Worm (Caenorhabditis elegans) whole organism, L1 larva: ENCODE results near the gene sos-1.

ENCODE experiments used
- C16A3.4 ChIP-seq: fragments of 150-350 bp; optimal IDR thresholded peaks from 2 replicates; lab custom pipeline; 2014; ENCODE audit warnings: missing biosample characterization, missing genetic modification characterization
- C34B4.2 ChIP-seq: sonication (generic microtip); optimal IDR thresholded peaks from 2 replicates; lab custom pipeline; 2017; ENCODE audit warnings: mild to moderate bottlenecking, missing genetic modification characterization, missing compliant biosample characterization
- F16B12.6 ChIP-seq: fragments of 150-350 bp; optimal IDR thresholded peaks from 2 replicates; lab custom pipeline; 2014; ENCODE audit warnings: missing biosample characterization, missing genetic modification characterization
- Y116A8C.19 ChIP-seq: sonication (generic microtip); optimal IDR thresholded peaks from 2 replicates; lab custom pipeline; 2016; ENCODE audit warnings: missing compliant biosample characterization, missing genetic modification characterization, borderline replicate concordance
- aly-2 ChIP-seq: fragments of 150-350 bp; optimal IDR thresholded peaks from 2 replicates; lab custom pipeline; 2014; ENCODE audit warnings: missing biosample characterization, missing genetic modification characterization
- ama-1 ChIP-seq: fragments of 150-350 bp; optimal IDR thresholded peaks from 2 replicates; lab custom pipeline; 2014
- blmp-1 ChIP-seq: fragments of 150-350 bp; optimal IDR thresholded peaks from 2 replicates; lab custom pipeline; 2014; ENCODE audit warnings: missing biosample characterization, missing genetic modification characterization
- ceh-8 ChIP-seq: fragments of 200-800 bp; sonication (Bioruptor generic); optimal IDR thresholded peaks from 2 replicates; lab custom pipeline; 2018; ENCODE audit warnings: mild to moderate bottlenecking, missing genetic modification characterization, moderate library complexity, missing compliant biosample characterization
- ceh-82 ChIP-seq, 3 experiments: fragments of 150-350 bp in 1 of 3; sonication (generic microtip) in 2 of 3; optimal IDR thresholded peaks; 2 replicates each; lab custom pipeline; 2014 to 2017; ENCODE audit warnings: missing biosample characterization in 3 of 3, missing genetic modification characterization in 3 of 3
- ceh-90 ChIP-seq: sonication (generic microtip); optimal IDR thresholded peaks from 2 replicates; lab custom pipeline; 2016; ENCODE audit warnings: missing genetic modification characterization, missing compliant biosample characterization
- ces-1 ChIP-seq: fragments of 150-350 bp; optimal IDR thresholded peaks from 2 replicates; lab custom pipeline; 2014; ENCODE audit warnings: missing biosample characterization, missing genetic modification reagents, missing genetic modification characterization
- dpl-1 ChIP-seq, 3 experiments: fragments of 150-350 bp in 2 of 3; sonication (generic microtip) in 1 of 3; optimal IDR thresholded peaks; 2 replicates each; lab custom pipeline; 2014 to 2017; ENCODE audit warnings: missing biosample characterization in 3 of 3, missing genetic modification characterization in 3 of 3, missing genetic modification reagents in 3 of 3
- dsc-1 ChIP-seq: sonication (generic microtip); optimal IDR thresholded peaks from 2 replicates; lab custom pipeline; 2016; ENCODE audit warnings: mild to moderate bottlenecking, missing genetic modification characterization, missing compliant biosample characterization
- efl-1 ChIP-seq, 4 experiments: fragments of 150-350 bp; optimal IDR thresholded peaks in 3 of 4; peaks in 1 of 4; 1 replicate in 1 of 4; 2 replicates in 3 of 4; lab custom pipeline; 2014; ENCODE audit warnings: missing biosample characterization in 2 of 4, missing genetic modification characterization in 2 of 4, missing genetic modification reagents in 2 of 4
- egl-13 ChIP-seq: sonication (generic microtip); optimal IDR thresholded peaks from 2 replicates; lab custom pipeline; 2016; ENCODE audit warnings: missing genotype, missing genetic modification reagents, missing genetic modification characterization, missing compliant biosample characterization
- elt-3 ChIP-seq, 6 experiments: fragments of 150-350 bp in 1 of 6; sonication (generic microtip); optimal IDR thresholded peaks; 2 replicates each; lab custom pipeline; 2017 to 2018; ENCODE audit warnings: missing biosample characterization in 6 of 6, missing genetic modification characterization in 6 of 6, inconsistent platforms in 1 of 6
- ets-5 ChIP-seq: fragments of 200-800 bp; sonication (Bioruptor generic); IDR thresholded peaks from 2 replicates; pipeline ENCODE4 v1.3.6; 2022; ENCODE audit warnings: missing genetic modification characterization, missing compliant biosample characterization
- fkh-10 ChIP-seq: sonication (generic microtip); optimal IDR thresholded peaks from 2 replicates; lab custom pipeline; 2017; ENCODE audit warnings: missing biosample characterization, missing genetic modification reagents, missing genetic modification characterization
- fkh-8 ChIP-seq: sonication (generic microtip); optimal IDR thresholded peaks from 2 replicates; lab custom pipeline; 2016; ENCODE audit warnings: mild to moderate bottlenecking, missing genetic modification characterization, missing compliant biosample characterization
- grh-1 ChIP-seq: fragments of 200-800 bp; sonication (Bioruptor generic); IDR thresholded peaks from 2 replicates; pipeline ENCODE4 v1.3.6; 2022; ENCODE audit warnings: missing genetic modification reagents, missing genetic modification characterization, missing compliant biosample characterization
- irx-1 ChIP-seq: sonication (generic microtip); optimal IDR thresholded peaks from 2 replicates; lab custom pipeline; 2016; ENCODE audit warnings: missing genetic modification characterization, missing compliant biosample characterization
- lin-13 ChIP-seq: fragments of 150-350 bp; optimal IDR thresholded peaks from 2 replicates; lab custom pipeline; 2014; ENCODE audit warnings: missing biosample characterization, missing genetic modification reagents, missing genetic modification characterization
- lin-35 ChIP-seq, 2 experiments: fragments of 150-350 bp; optimal IDR thresholded peaks; 2 replicates each; lab custom pipeline; 2014; ENCODE audit warnings: missing biosample characterization in 2 of 2, missing genetic modification characterization in 2 of 2, missing genetic modification reagents in 2 of 2
- lin-39 ChIP-seq: fragments of 150-350 bp; optimal IDR thresholded peaks from 2 replicates; lab custom pipeline; 2014; ENCODE audit warnings: missing biosample characterization, missing genetic modification reagents, missing genetic modification characterization
- lir-3 ChIP-seq: sonication (generic microtip); optimal IDR thresholded peaks from 2 replicates; lab custom pipeline; 2016; ENCODE audit warnings: mild to moderate bottlenecking, missing genetic modification characterization, moderate library complexity, missing compliant biosample characterization; ENCODE audit not compliant: poor library complexity
- lsy-2 ChIP-seq, 2 experiments: fragments of 150-350 bp; optimal IDR thresholded peaks; 2 replicates each; lab custom pipeline; 2014; ENCODE audit warnings: missing biosample characterization in 2 of 2, missing genetic modification characterization in 2 of 2
- mdl-1 ChIP-seq, 2 experiments: fragments of 150-350 bp; optimal IDR thresholded peaks; 2 replicates each; lab custom pipeline; 2014 to 2017; ENCODE audit warnings: missing biosample characterization in 2 of 2, missing genetic modification characterization in 2 of 2, inconsistent platforms in 1 of 2
- mep-1 ChIP-seq: fragments of 150-350 bp; optimal IDR thresholded peaks from 2 replicates; lab custom pipeline; 2014; ENCODE audit warnings: missing biosample characterization, missing genetic modification characterization
- nhr-12 ChIP-seq: sonication (generic microtip); optimal IDR thresholded peaks from 2 replicates; lab custom pipeline; 2017; ENCODE audit warnings: missing biosample characterization, missing genetic modification characterization
- nhr-20 ChIP-seq: sonication (generic microtip); optimal IDR thresholded peaks from 2 replicates; lab custom pipeline; 2016; ENCODE audit warnings: mild to moderate bottlenecking, missing genetic modification characterization, missing compliant biosample characterization
- nhr-47 ChIP-seq: sonication (generic microtip); optimal IDR thresholded peaks from 2 replicates; lab custom pipeline; 2016; ENCODE audit warnings: mild to moderate bottlenecking, missing genetic modification characterization, moderate library complexity, missing compliant biosample characterization
- nhr-71 ChIP-seq: sonication (generic microtip); optimal IDR thresholded peaks from 2 replicates; lab custom pipeline; 2016; ENCODE audit warnings: mild to moderate bottlenecking, missing genetic modification characterization, moderate library complexity, missing compliant biosample characterization
- nhr-77 ChIP-seq: fragments of 150-350 bp; optimal IDR thresholded peaks from 2 replicates; lab custom pipeline; 2014; ENCODE audit warnings: missing biosample characterization, missing genetic modification characterization
- nhr-84 ChIP-seq: sonication (generic microtip); optimal IDR thresholded peaks from 2 replicates; lab custom pipeline; 2017; ENCODE audit warnings: missing biosample characterization, missing genetic modification characterization
- nhr-85 ChIP-seq: sonication (generic microtip); peaks from one replicate; lab custom pipeline; 2016; ENCODE audit warnings: missing genetic modification characterization, inconsistent platforms, missing compliant biosample characterization
- pag-3 ChIP-seq: sonication (generic microtip); optimal IDR thresholded peaks from 2 replicates; lab custom pipeline; 2017; ENCODE audit warnings: missing genetic modification characterization, mild to moderate bottlenecking, missing compliant biosample characterization, antibody characterized with exemption, borderline replicate concordance; ENCODE audit not compliant: insufficient read depth
- pax-3 ChIP-seq: fragments of 200-800 bp; sonication (Bioruptor generic); optimal IDR thresholded peaks from 2 replicates; lab custom pipeline; 2018; ENCODE audit warnings: mild to moderate bottlenecking, missing genetic modification characterization, moderate library complexity, missing compliant biosample characterization
- pqm-1 ChIP-seq: sonication (generic microtip); optimal IDR thresholded peaks from 3 replicates; lab custom pipeline; 2017; ENCODE audit warnings: missing biosample characterization, missing genetic modification characterization
- rnt-1 ChIP-seq: sonication (generic microtip); optimal IDR thresholded peaks from 2 replicates; lab custom pipeline; 2016; ENCODE audit warnings: mild to moderate bottlenecking, missing genetic modification characterization, moderate library complexity, missing compliant biosample characterization
- skn-1 ChIP-seq: fragments of 150-350 bp; optimal IDR thresholded peaks from 2 replicates; lab custom pipeline; 2014; ENCODE audit warnings: missing biosample characterization, missing genetic modification characterization
- snu-23 ChIP-seq: sonication (generic microtip); optimal IDR thresholded peaks from 2 replicates; lab custom pipeline; 2016; ENCODE audit warnings: missing genetic modification characterization, missing compliant biosample characterization
- sptf-1 ChIP-seq: fragments of 150-350 bp; optimal IDR thresholded peaks from 2 replicates; lab custom pipeline; 2014; ENCODE audit warnings: missing biosample characterization, missing genetic modification characterization
- sup-37 ChIP-seq: fragments of 200-800 bp; sonication (Bioruptor generic); optimal IDR thresholded peaks from 2 replicates; lab custom pipeline; 2018; ENCODE audit warnings: mild to moderate bottlenecking, missing genetic modification characterization, missing compliant biosample characterization
- swsn-7 ChIP-seq: sonication (generic microtip); optimal IDR thresholded peaks from 2 replicates; lab custom pipeline; 2016; ENCODE audit warnings: missing genetic modification characterization, missing compliant biosample characterization
- unc-86 ChIP-seq: sonication (generic microtip); optimal IDR thresholded peaks from 2 replicates; lab custom pipeline; 2016; ENCODE audit warnings: missing genetic modification characterization, missing compliant biosample characterization
- vab-15 ChIP-seq: sonication (generic microtip); optimal IDR thresholded peaks from 2 replicates; lab custom pipeline; 2017; ENCODE audit warnings: missing genotype, mild to moderate bottlenecking, missing genetic modification characterization, missing compliant biosample characterization
- xbp-1 ChIP-seq: sonication (generic microtip); optimal IDR thresholded peaks from 2 replicates; lab custom pipeline; 2016; ENCODE audit warnings: missing genetic modification characterization, missing compliant biosample characterization
- ztf-11 ChIP-seq, 2 experiments: sonication (generic microtip); optimal IDR thresholded peaks; 2 replicates each; lab custom pipeline; 2016 to 2017; ENCODE audit warnings: missing genetic modification characterization in 2 of 2, missing biosample characterization in 1 of 2, missing compliant biosample characterization in 1 of 2
- ztf-4 ChIP-seq: fragments of 150-350 bp; optimal IDR thresholded peaks from 2 replicates; lab custom pipeline; 2014; ENCODE audit warnings: missing biosample characterization, missing genetic modification characterization

The sos-1 gene

DNA sequence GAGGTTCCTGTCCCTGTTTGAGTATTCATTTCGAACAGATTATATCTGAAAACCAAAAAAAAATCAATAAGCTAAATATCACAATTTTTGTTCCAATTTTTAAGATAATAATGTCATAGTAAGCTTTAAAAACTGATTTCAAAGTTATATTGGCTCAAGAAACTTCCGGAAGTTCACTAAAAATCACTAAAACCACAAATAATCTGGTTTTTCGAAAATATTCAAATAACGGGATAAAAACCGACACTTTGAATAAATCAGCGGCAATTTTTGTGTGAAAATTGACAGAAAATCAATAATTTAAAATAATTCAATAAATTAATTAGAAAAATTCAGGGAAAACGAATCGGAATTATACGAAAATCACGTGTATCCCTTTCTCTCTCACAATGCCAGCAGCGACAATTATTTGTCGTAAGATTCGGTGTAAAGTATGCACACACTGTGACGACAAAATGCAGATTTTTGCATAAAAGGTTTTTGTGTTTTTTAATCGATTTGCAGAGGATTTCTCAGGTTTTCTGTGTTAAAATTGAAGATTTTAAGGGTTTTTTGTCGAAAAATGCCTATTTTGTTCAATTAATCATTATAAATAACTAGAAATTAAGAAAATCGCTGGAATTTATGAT lies 21.0 kb upstream of the sos-1 start, which contains the start of gene sut-2:
TSS of gene sut-2 (minus strand) at position 51 of the 629 bp plus-strand sequence.
- TF ChIP-seq pag-3 (tag; lab: Kevin White, UChicago) (no peak), pqm-1 (tag; lab: Kevin White, UChicago) (no peak), ztf-11 (tag; optimal IDR thresholded peaks at IDR 0.05; lab: Kevin White, UChicago) (no peak), dsc-1 (tag; lab: Kevin White, UChicago) (peak; percentile 22), lin-39 (tag; lab: Kevin White, UChicago) (no peak), Y116A8C.19 (tag; lab: Kevin White, UChicago) (no peak), nhr-12 (tag; lab: Kevin White, UChicago) (no peak), rnt-1 (no peak), F16B12.6 (peak; percentile 90), elt-3 (tag; optimal IDR thresholded peaks at IDR 0.05; lab: Kevin White, UChicago) (peak in 1 of 6 experiments; percentile 49), unc-86 (tag; lab: Kevin White, UChicago) (no peak), ama-1 (lab: Kevin White, UChicago) (no peak), skn-1 (tag; lab: Kevin White, UChicago) (no peak), dpl-1 (GFP tag; optimal IDR thresholded peaks at IDR 0.05; lab: Kevin White, UChicago) (peak; percentile 42 to 57 (median 54)), ets-5 (no peak), sup-37 (no peak), ceh-90 (tag; lab: Kevin White, UChicago) (no peak), grh-1 (GFP tag; lab: Robert Waterston, UW) (no peak), xbp-1 (no peak), egl-13 (tag; lab: Kevin White, UChicago) (peak; percentile 22), efl-1 (optimal IDR thresholded peaks at IDR 0.05; lab: Kevin White, UChicago) (peak; percentile 27 to 54), efl-1 (GFP tag; optimal IDR thresholded peaks at IDR 0.05 in 1 of 2; lab: Kevin White, UChicago) (peak; percentile 55 to 87), nhr-85 (tag; lab: Kevin White, UChicago) (peak; percentile 40), mdl-1 (tag; optimal IDR thresholded peaks at IDR 0.05; lab: Kevin White, UChicago) (peak in 1 of 2 experiments; percentile 55), nhr-77 (tag; lab: Kevin White, UChicago) (no peak), lin-35 (GFP tag; optimal IDR thresholded peaks at IDR 0.05; lab: Kevin White, UChicago) (peak; percentile 39 to 62), snu-23 (GFP tag; lab: Kevin White, UChicago) (peak; percentile 67), ces-1 (GFP tag; lab: Kevin White, UChicago) (no peak), nhr-47 (tag; lab: Kevin White, UChicago) (peak; percentile 54), lin-13 (GFP tag; lab: Kevin White, UChicago) (no peak), sptf-1 (no peak), fkh-8 (tag; lab: Kevin White, UChicago) (no peak), aly-2 (tag; lab: Kevin White, UChicago) (peak; percentile 18), pax-3 (tag; lab: Kevin White, UChicago) (no peak), ceh-8 (GFP tag; lab: Kevin White, UChicago) (no peak), mep-1 (tag; lab: Kevin White, UChicago) (peak; percentile 78), ceh-82 (tag; optimal IDR thresholded peaks at IDR 0.05; lab: Kevin White, UChicago) (peak in 1 of 3 experiments; percentile 8), vab-15 (tag; lab: Kevin White, UChicago) (no peak), C34B4.2 (no peak), C16A3.4 (tag; lab: Kevin White, UChicago) (peak; percentile 33), nhr-71 (tag; lab: Kevin White, UChicago) (peak; percentile 56), fkh-10 (GFP tag; lab: Kevin White, UChicago) (no peak), swsn-7 (peak; percentile 17), lsy-2 (tag; optimal IDR thresholded peaks at IDR 0.05; lab: Kevin White, UChicago) (peak; percentile 58 to 63), irx-1 (no peak), blmp-1 (tag; lab: Kevin White, UChicago) (peak; percentile 83), nhr-20 (peak; percentile 20), ztf-4 (tag; lab: Kevin White, UChicago) (no peak), nhr-84 (tag; lab: Kevin White, UChicago) (no peak), lir-3 (no peak)
- TF ChIP-seq, all 84 proteins: peak for 20
